Worm (Caenorhabditis elegans) whole organism, late embryonic: ENCODE data around the gene C29F7.1.
A peak's percentile ranks its signal among the peaks of the same experiment; 100 is the strongest.
"Not testable (repeated sequence)": the region's sequence is repeated elsewhere in the genome, so short reads cannot be mapped to it uniquely, and the experiment has no call there.

ENCODE experiments used
- C38D4.7 ChIP-seq: fragments of 200-800 bp; sonication (Bioruptor generic); optimal IDR thresholded peaks from 2 replicates; lab custom pipeline; 2018; ENCODE audit warnings: mild to moderate bottlenecking, missing genetic modification characterization, moderate library complexity, missing compliant biosample characterization
- K02D7.2 ChIP-seq: sonication (generic microtip); optimal IDR thresholded peaks from 2 replicates; lab custom pipeline; 2017; ENCODE audit warnings: mild to moderate bottlenecking, missing genetic modification characterization, missing compliant biosample characterization
- T23F11.4 ChIP-seq: fragments of 200-800 bp; sonication (Bioruptor generic); optimal IDR thresholded peaks from 2 replicates; lab custom pipeline; 2018; ENCODE audit warnings: mild to moderate bottlenecking, missing genetic modification characterization, missing compliant biosample characterization
- ahr-1 ChIP-seq: sonication (generic microtip); optimal IDR thresholded peaks from 2 replicates; lab custom pipeline; 2016; ENCODE audit warnings: missing genetic modification characterization, missing compliant biosample characterization
- ceh-14 ChIP-seq: sonication (generic microtip); optimal IDR thresholded peaks from 2 replicates; lab custom pipeline; 2016; ENCODE audit warnings: missing genotype, missing genetic modification characterization, missing compliant biosample characterization
- ceh-22 ChIP-seq: sonication (generic microtip); optimal IDR thresholded peaks from 2 replicates; lab custom pipeline; 2017; ENCODE audit warnings: missing biosample characterization, missing genetic modification characterization
- ceh-30 ChIP-seq: fragments of 150-350 bp; optimal IDR thresholded peaks from 2 replicates; lab custom pipeline; 2014; ENCODE audit warnings: missing biosample characterization, missing genetic modification characterization
- ceh-45 ChIP-seq: fragments of 200-800 bp; sonication (Bioruptor generic); IDR thresholded peaks from 2 replicates; pipeline ENCODE4 v1.3.6; 2022; ENCODE audit warnings: missing genetic modification reagents, missing genetic modification characterization, missing compliant biosample characterization
- ceh-48 ChIP-seq: sonication (generic microtip); optimal IDR thresholded peaks from 2 replicates; lab custom pipeline; 2016; ENCODE audit warnings: missing genetic modification characterization, inconsistent platforms, missing compliant biosample characterization
- ceh-6 ChIP-seq: fragments of 200-800 bp; sonication (Bioruptor generic); optimal IDR thresholded peaks from 2 replicates; lab custom pipeline; 2018; ENCODE audit warnings: mild to moderate bottlenecking, missing genetic modification characterization, missing compliant biosample characterization
- elt-2 ChIP-seq: sonication (generic microtip); optimal IDR thresholded peaks from 2 replicates; lab custom pipeline; 2016; ENCODE audit warnings: missing genetic modification reagents, missing genetic modification characterization, missing compliant biosample characterization
- ets-4 ChIP-seq: sonication (generic microtip); optimal IDR thresholded peaks from 2 replicates; lab custom pipeline; 2016; ENCODE audit warnings: missing genetic modification characterization, missing compliant biosample characterization
- fax-1 ChIP-seq: sonication (generic microtip); optimal IDR thresholded peaks from 2 replicates; lab custom pipeline; 2016; ENCODE audit warnings: missing genotype, missing genetic modification characterization, missing compliant biosample characterization
- fkh-10 ChIP-seq: fragments of 150-350 bp; optimal IDR thresholded peaks from 2 replicates; lab custom pipeline; 2014; ENCODE audit warnings: missing biosample characterization, missing genetic modification reagents, missing genetic modification characterization
- gmeb-2 ChIP-seq: sonication (generic microtip); optimal IDR thresholded peaks from 2 replicates; lab custom pipeline; 2016; ENCODE audit warnings: missing genetic modification characterization, inconsistent platforms, missing compliant biosample characterization
- hlh-13 ChIP-seq: fragments of 200-800 bp; sonication (Bioruptor generic); optimal IDR thresholded peaks from 2 replicates; lab custom pipeline; 2018; ENCODE audit warnings: mild to moderate bottlenecking, missing genetic modification characterization, missing compliant biosample characterization
- hlh-15 ChIP-seq: sonication (generic microtip); optimal IDR thresholded peaks from 2 replicates; lab custom pipeline; 2016; ENCODE audit warnings: missing genetic modification characterization, missing compliant biosample characterization
- hlh-30 ChIP-seq: sonication (generic microtip); optimal IDR thresholded peaks from 2 replicates; lab custom pipeline; 2017; ENCODE audit warnings: antibody characterized with exemption, missing genetic modification characterization, missing compliant biosample characterization; ENCODE audit not compliant: insufficient read depth
- hlh-6 ChIP-seq: sonication (generic microtip); optimal IDR thresholded peaks from 2 replicates; lab custom pipeline; 2016; ENCODE audit warnings: missing genotype, missing genetic modification characterization, missing compliant biosample characterization
- hlh-8 ChIP-seq: sonication (generic microtip); optimal IDR thresholded peaks from 2 replicates; lab custom pipeline; 2016; ENCODE audit warnings: missing genotype, missing genetic modification characterization, missing compliant biosample characterization
- madf-2 ChIP-seq: sonication (generic microtip); optimal IDR thresholded peaks from 2 replicates; lab custom pipeline; 2017; ENCODE audit warnings: missing genetic modification characterization, missing compliant biosample characterization
- nhr-232 ChIP-seq: sonication (generic microtip); optimal IDR thresholded peaks from 2 replicates; lab custom pipeline; 2016; ENCODE audit warnings: missing genetic modification characterization, missing compliant biosample characterization
- npax-4 ChIP-seq: sonication (generic microtip); optimal IDR thresholded peaks from 2 replicates; lab custom pipeline; 2016; ENCODE audit warnings: missing genetic modification characterization, missing compliant biosample characterization
- odd-2 ChIP-seq: sonication (generic microtip); optimal IDR thresholded peaks from 2 replicates; lab custom pipeline; 2017; ENCODE audit warnings: antibody characterized with exemption, mild to moderate bottlenecking, missing genetic modification characterization, missing compliant biosample characterization
- pros-1 ChIP-seq: fragments of 150-350 bp; optimal IDR thresholded peaks from 2 replicates; lab custom pipeline; 2014; ENCODE audit warnings: missing biosample characterization, missing genetic modification reagents, missing genetic modification characterization
- rnt-1 ChIP-seq: sonication (generic microtip); optimal IDR thresholded peaks from 2 replicates; lab custom pipeline; 2016; ENCODE audit warnings: missing genetic modification characterization, missing compliant biosample characterization
- sdc-2 ChIP-seq: sonication (generic microtip); optimal IDR thresholded peaks from 2 replicates; lab custom pipeline; 2016; ENCODE audit warnings: missing genotype, missing genetic modification characterization, missing compliant biosample characterization
- sox-2 ChIP-seq: fragments of 200-800 bp; sonication (Bioruptor generic); IDR thresholded peaks from 2 replicates; pipeline ENCODE4 v1.3.6; 2022; ENCODE audit warnings: missing genetic modification reagents, missing genetic modification characterization, missing compliant biosample characterization
- tbx-2 ChIP-seq: sonication (generic microtip); optimal IDR thresholded peaks from 2 replicates; lab custom pipeline; 2016; ENCODE audit warnings: missing genetic modification characterization, missing compliant biosample characterization
- tbx-7 ChIP-seq: sonication (generic microtip); optimal IDR thresholded peaks from 2 replicates; lab custom pipeline; 2016; ENCODE audit warnings: missing genotype, missing genetic modification characterization, missing compliant biosample characterization
- ttx-3 ChIP-seq: sonication (generic microtip); optimal IDR thresholded peaks from 2 replicates; lab custom pipeline; 2016; ENCODE audit warnings: missing genetic modification reagents, missing genetic modification characterization, missing compliant biosample characterization
- unc-42 ChIP-seq: sonication (generic microtip); optimal IDR thresholded peaks from 2 replicates; lab custom pipeline; 2016; ENCODE audit warnings: missing genotype, missing genetic modification characterization, missing compliant biosample characterization
- zip-5 ChIP-seq: sonication (generic microtip); optimal IDR thresholded peaks from 2 replicates; lab custom pipeline; 2016; ENCODE audit warnings: missing genetic modification characterization, missing compliant biosample characterization
- ztf-16 ChIP-seq: sonication (generic microtip); optimal IDR thresholded peaks from 2 replicates; lab custom pipeline; 2017; ENCODE audit warnings: missing genetic modification characterization, missing compliant biosample characterization

C29F7.1 gene

ce11 chrX:13419884-13420339 is 10.2 kb downstream of the C29F7.1 start, which contains the start of gene C29F7.3 (continued):
- TF ChIP-seq hlh-15 (tag; lab: Kevin White, UChicago) (no peak), rnt-1 (tag; lab: Kevin White, UChicago) (peak; percentile 3), ceh-14 (tag; lab: Kevin White, UChicago) (no peak)

DNA sequence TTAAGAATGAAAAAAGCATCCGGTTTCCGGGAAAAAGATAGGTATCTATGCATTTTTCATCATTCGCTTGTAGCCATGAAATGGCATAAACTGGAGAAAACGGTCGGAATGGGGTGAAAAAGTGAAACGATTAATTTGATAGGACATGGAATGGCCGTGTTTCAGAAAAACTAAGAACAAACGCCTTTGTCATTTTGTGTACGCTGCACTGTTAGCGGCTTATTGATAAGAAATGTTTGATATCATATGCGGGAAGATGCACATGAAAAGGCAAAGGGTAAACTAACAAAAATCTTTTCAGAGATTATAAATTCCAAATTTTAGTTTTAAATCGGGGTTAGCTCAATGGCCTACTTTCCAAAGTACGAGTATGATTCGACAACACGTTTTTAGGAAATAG is 11.3 kb downstream of the C29F7.1 start:
- TF ChIP-seq ceh-45 (GFP tag; lab: Robert Waterston, UW) = no peak
- TF ChIP-seq elt-2 (tag; lab: Kevin White, UChicago) = peak; percentile 45
- TF ChIP-seq madf-2 (tag; lab: Kevin White, UChicago) = no peak
- TF ChIP-seq, all 69 proteins: peak for 1

DNA sequence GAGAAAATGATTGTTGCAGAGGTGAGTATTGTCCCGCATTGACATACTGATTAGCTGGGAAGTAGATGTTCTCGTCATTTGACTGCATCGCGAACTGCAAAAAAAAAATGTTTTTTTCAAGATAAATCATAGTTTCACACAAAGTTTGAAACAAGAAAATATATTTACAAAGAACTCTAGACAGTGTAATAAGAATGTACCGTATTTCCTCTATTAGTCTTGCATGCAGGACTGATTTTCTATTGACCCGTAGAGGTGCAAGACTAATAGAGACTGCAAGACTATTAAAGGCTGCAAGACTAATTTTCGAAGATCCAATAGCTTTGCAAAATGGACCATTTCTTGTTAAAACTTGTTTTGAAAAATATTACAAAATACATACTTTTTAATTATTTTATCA is 13.6 kb downstream of the C29F7.1 start, which contains the start of gene fkh-3:
fkh-3 (minus strand) TSS at position 101 of the 400 bp plus-strand sequence.
- no peak for TF ChIP-seq ceh-14 (tag; lab: Kevin White, UChicago)
- no peak for TF ChIP-seq hlh-6 (tag; lab: Kevin White, UChicago)
- no peak for TF ChIP-seq ztf-16 (tag; lab: Kevin White, UChicago)
- no peak for TF ChIP-seq hlh-8
- no peak for TF ChIP-seq pros-1 (tag; lab: Kevin White, UChicago)
- no peak for TF ChIP-seq ttx-3
- TF ChIP-seq ceh-48 (tag; lab: Kevin White, UChicago) = no peak
- no peak for TF ChIP-seq ets-4 (tag; lab: Kevin White, UChicago)
- no peak for TF ChIP-seq fax-1 (tag; lab: Kevin White, UChicago)
- no peak for TF ChIP-seq gmeb-2 (tag; lab: Kevin White, UChicago)
- no peak for TF ChIP-seq zip-5 (tag; lab: Kevin White, UChicago)
- no peak for TF ChIP-seq rnt-1 (tag; lab: Kevin White, UChicago)
- TF ChIP-seq ceh-6 = no peak
- no peak for TF ChIP-seq ceh-22
- TF ChIP-seq sox-2 (GFP tag; lab: Robert Waterston, UW) = no peak
- TF ChIP-seq tbx-2 (tag; lab: Kevin White, UChicago) = no peak
- TF ChIP-seq ahr-1 (tag; lab: Kevin White, UChicago) = no peak
- TF ChIP-seq hlh-13 (GFP tag; lab: Kevin White, UChicago) = no peak

DNA sequence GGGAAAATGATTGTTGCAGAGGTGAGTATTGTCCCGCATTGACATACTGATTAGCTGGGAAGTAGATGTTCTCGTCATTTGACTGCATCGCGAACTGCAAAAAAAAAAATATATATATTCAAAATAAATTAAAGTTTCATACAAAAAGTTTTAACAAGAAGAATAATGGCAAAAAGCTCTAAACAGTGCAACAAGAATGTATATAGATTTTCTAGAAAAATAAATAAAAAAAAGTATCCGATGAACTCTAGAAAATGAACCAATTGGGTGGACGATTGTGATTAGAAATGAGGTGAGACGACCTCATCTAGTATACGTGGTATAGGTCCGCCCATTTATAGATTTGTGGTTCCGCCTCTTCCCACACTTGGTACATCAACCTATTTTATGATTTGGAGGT is 19.0 kb downstream of the C29F7.1 start, which contains the start of gene fkh-4:
fkh-4 (minus strand) TSS at position 101 of the 400 bp plus-strand sequence.
- TF ChIP-seq hlh-30; nhr-232 (tag; lab: Kevin White, UChicago); hlh-15 (tag; lab: Kevin White, UChicago): not testable (repeated sequence)

DNA sequence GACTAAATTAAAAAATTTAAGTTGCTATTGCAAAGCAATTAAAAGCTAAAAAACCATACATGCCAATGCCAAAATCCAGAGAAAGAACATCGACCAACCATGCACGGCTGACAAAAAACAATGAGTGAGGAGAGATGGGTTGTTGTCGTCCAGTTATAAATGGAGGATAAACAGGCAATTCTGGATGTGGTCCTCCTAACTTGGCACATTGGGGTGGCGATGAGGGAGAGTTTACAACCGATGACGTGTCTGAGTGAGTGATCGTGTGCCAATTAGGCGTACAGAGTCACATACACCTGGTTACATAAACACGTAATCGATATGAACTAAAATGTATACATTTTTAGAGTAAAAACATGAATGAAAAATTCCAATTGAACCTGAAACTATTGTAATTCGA is 21.7 kb downstream of the C29F7.1 start, which contains the start of gene C29F7.10:
C29F7.10 (minus strand) TSS at position 101 of the 400 bp plus-strand sequence.
- not testable (repeated sequence) for TF ChIP-seq fkh-10 (GFP tag; lab: Kevin White, UChicago); elt-2 (tag; lab: Kevin White, UChicago); sox-2 (GFP tag; lab: Robert Waterston, UW)

ce11 chrX:13435116-13435515 is 25.4 kb downstream of the C29F7.1 start:
- TF ChIP-seq ceh-48 (tag; lab: Kevin White, UChicago) = no peak
- TF ChIP-seq sdc-2 (tag; lab: Kevin White, UChicago) = peak; percentile 93

DNA sequence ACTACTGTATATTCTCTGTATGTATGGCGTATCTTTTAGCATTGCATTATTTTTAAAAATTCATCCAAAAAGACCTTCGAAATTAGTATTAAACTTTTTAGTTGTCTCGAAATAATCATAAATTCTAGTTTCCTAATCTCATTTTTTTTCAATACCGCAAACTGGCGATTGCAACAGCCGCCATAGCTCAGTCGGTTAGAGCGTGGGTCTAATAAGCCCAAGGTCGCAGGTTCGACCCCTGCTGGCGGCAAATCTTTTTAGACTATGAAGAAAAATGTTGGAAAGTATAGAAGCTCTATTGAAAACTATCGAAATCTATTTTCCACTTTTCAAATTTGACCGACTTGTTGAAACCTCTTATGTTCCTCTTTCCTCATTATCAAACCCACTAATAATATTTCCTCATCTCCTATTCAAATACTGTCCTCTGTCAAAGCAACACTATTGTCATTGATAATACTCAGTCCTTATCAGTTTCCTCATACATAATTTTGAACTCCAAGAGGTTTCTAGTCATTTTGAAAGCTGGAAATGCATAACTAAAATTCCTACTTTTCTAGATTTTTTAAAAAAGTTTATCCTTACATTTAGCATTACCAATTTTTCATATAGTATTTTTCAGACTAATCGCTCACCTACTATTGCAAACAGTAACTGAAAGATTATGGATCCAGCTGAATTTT is 26.2 kb downstream of the C29F7.1 start, which contains the start of gene jmjd-3.3:
jmjd-3.3 (plus strand) TSS at position 633 of the 683 bp plus-strand sequence.
- TF ChIP-seq hlh-15 (tag; lab: Kevin White, UChicago) (no peak), gmeb-2 (tag; lab: Kevin White, UChicago) (no peak), npax-4 (tag; lab: Kevin White, UChicago) (no peak), K02D7.2 (tag; lab: Kevin White, UChicago) (no peak), C38D4.7 (GFP tag; lab: Kevin White, UChicago) (no peak), T23F11.4 (no peak), unc-42 (no peak), odd-2 (no peak), tbx-7 (tag; lab: Kevin White, UChicago) (no peak), ceh-30 (tag; lab: Kevin White, UChicago) (no peak), rnt-1 (tag; lab: Kevin White, UChicago) (no peak), ceh-14 (tag; lab: Kevin White, UChicago) (no peak)
- TF ChIP-seq, all 69 proteins: peak for 0
